Worm (Caenorhabditis elegans) whole organism, L2 larva: ENCODE data around the gene F42D1.4.

Source experiments
- C34F6.9 ChIP-seq: fragments of 150-350 bp; optimal IDR thresholded peaks from 2 replicates; lab custom pipeline; 2014; ENCODE audit warnings: missing biosample characterization, missing genetic modification characterization
- F13H6.1 ChIP-seq: sonication (generic microtip); optimal IDR thresholded peaks from 2 replicates; lab custom pipeline; 2016; ENCODE audit warnings: missing genetic modification characterization, missing compliant biosample characterization
- R02D3.7 ChIP-seq: fragments of 150-350 bp; optimal IDR thresholded peaks from 2 replicates; lab custom pipeline; 2014; ENCODE audit warnings: missing biosample characterization, missing genetic modification characterization
- Y55F3AM.14 ChIP-seq: fragments of 200-800 bp; sonication (Bioruptor generic); optimal IDR thresholded peaks from 2 replicates; lab custom pipeline; 2018; ENCODE audit warnings: mild to moderate bottlenecking, missing genetic modification characterization, missing compliant biosample characterization
- ZK546.5 ChIP-seq: sonication (generic microtip); optimal IDR thresholded peaks from 2 replicates; lab custom pipeline; 2017; ENCODE audit warnings: missing biosample characterization, missing genetic modification characterization
- alr-1 ChIP-seq: fragments of 150-350 bp; optimal IDR thresholded peaks from 2 replicates; lab custom pipeline; 2014; ENCODE audit warnings: missing biosample characterization, missing genetic modification characterization
- aly-2 ChIP-seq: fragments of 150-350 bp; optimal IDR thresholded peaks from 2 replicates; lab custom pipeline; 2014; ENCODE audit warnings: missing biosample characterization, missing genetic modification characterization
- ama-1 ChIP-seq: fragments of 150-350 bp; optimal IDR thresholded peaks from 2 replicates; lab custom pipeline; 2018; ENCODE audit warnings: inconsistent platforms
- blmp-1 ChIP-seq: sonication (generic microtip); optimal IDR thresholded peaks from 2 replicates; lab custom pipeline; 2017; ENCODE audit warnings: missing genetic modification characterization, mild to moderate bottlenecking, missing compliant biosample characterization, antibody characterized with exemption, moderate library complexity; ENCODE audit not compliant: insufficient read depth
- ceh-16 ChIP-seq: fragments of 150-350 bp; optimal IDR thresholded peaks from 2 replicates; lab custom pipeline; 2014; ENCODE audit warnings: missing biosample characterization, missing genetic modification characterization
- ceh-82 ChIP-seq: fragments of 150-350 bp; optimal IDR thresholded peaks from 2 replicates; lab custom pipeline; 2014; ENCODE audit warnings: missing biosample characterization, missing genetic modification characterization
- crh-2 ChIP-seq: sonication (generic microtip); optimal IDR thresholded peaks from 2 replicates; lab custom pipeline; 2017; ENCODE audit warnings: missing biosample characterization, missing genetic modification characterization
- dmd-4 ChIP-seq: sonication (generic microtip); optimal IDR thresholded peaks from 2 replicates; lab custom pipeline; 2017; ENCODE audit warnings: missing biosample characterization, missing genetic modification characterization
- egl-27 ChIP-seq: sonication (generic microtip); optimal IDR thresholded peaks from 3 replicates; lab custom pipeline; 2017; ENCODE audit warnings: missing biosample characterization, missing genetic modification reagents, missing genetic modification characterization
- elt-1 ChIP-seq: fragments of 150-350 bp; optimal IDR thresholded peaks from 2 replicates; lab custom pipeline; 2014; ENCODE audit warnings: missing biosample characterization, missing genetic modification characterization
- elt-3 ChIP-seq: sonication (generic microtip); optimal IDR thresholded peaks from 2 replicates; lab custom pipeline; 2017; ENCODE audit warnings: missing biosample characterization, missing genetic modification characterization
- fos-1 ChIP-seq: fragments of 150-350 bp; optimal IDR thresholded peaks from 2 replicates; lab custom pipeline; 2014; ENCODE audit warnings: missing biosample characterization, missing genetic modification characterization
- gmeb-1 ChIP-seq: fragments of 150-350 bp; optimal IDR thresholded peaks from 2 replicates; lab custom pipeline; 2014; ENCODE audit warnings: missing biosample characterization, missing genetic modification characterization
- lin-11 ChIP-seq: fragments of 150-350 bp; sonication (generic microtip); optimal IDR thresholded peaks from 2 replicates; lab custom pipeline; 2014; ENCODE audit warnings: missing biosample characterization, missing genetic modification characterization, inconsistent platforms, mixed read lengths
- lin-13 ChIP-seq: fragments of 150-350 bp; optimal IDR thresholded peaks from 2 replicates; lab custom pipeline; 2014; ENCODE audit warnings: missing biosample characterization, missing genetic modification reagents, missing genetic modification characterization
- lin-39 ChIP-seq: fragments of 150-350 bp; optimal IDR thresholded peaks from 2 replicates; lab custom pipeline; 2014; ENCODE audit warnings: missing biosample characterization, missing genetic modification reagents, missing genetic modification characterization
- lsy-2 ChIP-seq, 2 experiments: fragments of 150-350 bp in 1 of 2; sonication (generic microtip) in 1 of 2; optimal IDR thresholded peaks; 2 replicates each; lab custom pipeline; 2014 to 2017; ENCODE audit warnings: missing biosample characterization in 2 of 2, missing genetic modification characterization in 2 of 2
- mab-5 ChIP-seq: fragments of 150-350 bp; optimal IDR thresholded peaks from 2 replicates; lab custom pipeline; 2014; ENCODE audit warnings: missing biosample characterization, missing genetic modification characterization
- mbf-1 ChIP-seq: sonication (generic microtip); optimal IDR thresholded peaks from 2 replicates; lab custom pipeline; 2017; ENCODE audit warnings: missing biosample characterization, missing genetic modification characterization
- mdl-1 ChIP-seq, 2 experiments: fragments of 150-350 bp in 1 of 2; sonication (generic microtip) in 1 of 2; optimal IDR thresholded peaks; 2 replicates each; lab custom pipeline; 2017; ENCODE audit warnings: missing biosample characterization in 2 of 2, missing genetic modification characterization in 2 of 2
- nhr-10 ChIP-seq: sonication (generic microtip); optimal IDR thresholded peaks from 2 replicates; lab custom pipeline; 2017; ENCODE audit warnings: missing biosample characterization, missing genetic modification characterization
- nhr-11 ChIP-seq: fragments of 150-350 bp; optimal IDR thresholded peaks from 2 replicates; lab custom pipeline; 2014; ENCODE audit warnings: missing biosample characterization, missing genetic modification characterization
- nhr-12 ChIP-seq: fragments of 150-350 bp; optimal IDR thresholded peaks from 2 replicates; lab custom pipeline; 2014; ENCODE audit warnings: missing biosample characterization, missing genetic modification characterization
- nhr-129 ChIP-seq: fragments of 150-350 bp; optimal IDR thresholded peaks from 2 replicates; lab custom pipeline; 2014; ENCODE audit warnings: missing biosample characterization, missing genetic modification characterization
- nhr-21 ChIP-seq: fragments of 150-350 bp; optimal IDR thresholded peaks from 2 replicates; lab custom pipeline; 2014; ENCODE audit warnings: missing biosample characterization, missing genetic modification characterization
- nhr-23 ChIP-seq: fragments of 150-350 bp; optimal IDR thresholded peaks from 2 replicates; lab custom pipeline; 2014; ENCODE audit warnings: missing biosample characterization, missing genetic modification reagents, missing genetic modification characterization
- nhr-237 ChIP-seq: fragments of 150-350 bp; optimal IDR thresholded peaks from 2 replicates; lab custom pipeline; 2014; ENCODE audit warnings: missing biosample characterization, missing genetic modification characterization
- nhr-25 ChIP-seq: fragments of 150-350 bp; sonication (generic microtip); optimal IDR thresholded peaks from 3 replicates; lab custom pipeline; 2014; ENCODE audit warnings: missing biosample characterization, missing genetic modification characterization
- nhr-6 ChIP-seq: fragments of 150-350 bp; optimal IDR thresholded peaks from 2 replicates; lab custom pipeline; 2014; ENCODE audit warnings: missing biosample characterization, missing genetic modification characterization
- nhr-77 ChIP-seq: fragments of 150-350 bp; optimal IDR thresholded peaks from 2 replicates; lab custom pipeline; 2014; ENCODE audit warnings: missing biosample characterization, missing genetic modification characterization
- peb-1 ChIP-seq: fragments of 150-350 bp; optimal IDR thresholded peaks from 2 replicates; lab custom pipeline; 2014; ENCODE audit warnings: missing biosample characterization, missing genetic modification characterization
- sem-4 ChIP-seq: fragments of 150-350 bp; optimal IDR thresholded peaks from 2 replicates; lab custom pipeline; 2014; ENCODE audit warnings: missing biosample characterization, missing genetic modification reagents, missing genetic modification characterization
- skn-1 ChIP-seq: sonication (generic microtip); optimal IDR thresholded peaks from 2 replicates; lab custom pipeline; 2017; ENCODE audit warnings: missing biosample characterization, missing genetic modification characterization
- sma-3 ChIP-seq: sonication (generic microtip); optimal IDR thresholded peaks from 2 replicates; lab custom pipeline; 2016; ENCODE audit warnings: missing genetic modification reagents, missing genetic modification characterization, missing compliant biosample characterization
- sma-9 ChIP-seq, 2 experiments: fragments of 150-350 bp in 1 of 2; sonication (generic microtip) in 1 of 2; optimal IDR thresholded peaks; 2 replicates each; lab custom pipeline; 2014 to 2016; ENCODE audit warnings: missing genetic modification characterization in 2 of 2, mild to moderate bottlenecking in 1 of 2, missing biosample characterization in 1 of 2, missing compliant biosample characterization in 1 of 2, missing genetic modification reagents in 1 of 2, moderate library complexity in 1 of 2
- snpc-4 ChIP-seq: fragments of 150-350 bp; optimal IDR thresholded peaks from 2 replicates; lab custom pipeline; 2014; ENCODE audit warnings: missing biosample characterization, missing genetic modification characterization
- unc-39 ChIP-seq: fragments of 150-350 bp; optimal IDR thresholded peaks from 2 replicates; lab custom pipeline; 2014; ENCODE audit warnings: missing biosample characterization, missing genetic modification characterization
- unc-55 ChIP-seq: fragments of 150-350 bp; sonication (generic microtip); optimal IDR thresholded peaks from 3 replicates; lab custom pipeline; 2014; ENCODE audit warnings: missing biosample characterization, missing genetic modification reagents, missing genetic modification characterization
- unc-62 ChIP-seq: fragments of 150-350 bp; optimal IDR thresholded peaks from 2 replicates; lab custom pipeline; 2014; ENCODE audit warnings: missing biosample characterization, missing genetic modification reagents, missing genetic modification characterization
- zag-1 ChIP-seq: fragments of 150-350 bp; optimal IDR thresholded peaks from 2 replicates; lab custom pipeline; 2014; ENCODE audit warnings: missing biosample characterization, missing genetic modification characterization
- ztf-1 ChIP-seq: fragments of 200-800 bp; sonication (Bioruptor generic); conservative IDR thresholded peaks from 2 replicates; pipeline ENCODE4 v1.3.6; 2022; ENCODE audit warnings: missing genetic modification characterization, missing compliant biosample characterization
- ztf-4 ChIP-seq: fragments of 150-350 bp; optimal IDR thresholded peaks from 2 replicates; lab custom pipeline; 2014; ENCODE audit warnings: missing biosample characterization, missing genetic modification characterization

F42D1.4 gene

ce11 chrX:14787557-14787932 lies 19.5 kb upstream of the F42D1.4 start:
- TF ChIP-seq mdl-1 (tag; optimal IDR thresholded peaks at IDR 0.05; lab: Kevin White, UChicago) (no peak), sma-3 (GFP tag; lab: Kevin White, UChicago) (peak; percentile 6), nhr-21 (tag; lab: Kevin White, UChicago) (no peak), F13H6.1 (tag; lab: Kevin White, UChicago) (no peak), crh-2 (tag; lab: Kevin White, UChicago) (no peak), nhr-10 (tag; lab: Kevin White, UChicago) (no peak), mbf-1 (tag; lab: Kevin White, UChicago) (no peak), R02D3.7 (tag; lab: Kevin White, UChicago) (no peak), C34F6.9 (tag; lab: Kevin White, UChicago) (no peak), zag-1 (tag; lab: Kevin White, UChicago) (no peak), fos-1 (tag; lab: Kevin White, UChicago) (peak; percentile 24), elt-1 (tag; lab: Kevin White, UChicago) (no peak), sma-9 (GFP tag; optimal IDR thresholded peaks at IDR 0.05; lab: Kevin White, UChicago) (peak; percentile 41), sma-9 (tag; optimal IDR thresholded peaks at IDR 0.05; lab: Kevin White, UChicago) (no peak), nhr-237 (tag; lab: Kevin White, UChicago) (no peak), blmp-1 (no peak), ZK546.5 (tag; lab: Kevin White, UChicago) (no peak), nhr-12 (tag; lab: Kevin White, UChicago) (no peak), ceh-82 (no peak), nhr-11 (no peak), nhr-129 (no peak), ama-1 (lab: Kevin White, UChicago) (no peak), ztf-1 (GFP tag; lab: Robert Waterston, UW) (no peak), snpc-4 (tag; lab: Kevin White, UChicago) (no peak), dmd-4 (tag; lab: Kevin White, UChicago) (no peak)

- TF ChIP-seq ama-1 (lab: Kevin White, UChicago) (no peak), sma-9 (GFP tag; optimal IDR thresholded peaks at IDR 0.05; lab: Kevin White, UChicago) (peak; percentile 97), sma-9 (tag; optimal IDR thresholded peaks at IDR 0.05; lab: Kevin White, UChicago) (peak; percentile 40), nhr-77 (tag; lab: Kevin White, UChicago) (peak; percentile 29), F13H6.1 (tag; lab: Kevin White, UChicago) (peak; percentile 86), peb-1 (tag; lab: Kevin White, UChicago) (no peak), unc-55 (no peak), nhr-12 (tag; lab: Kevin White, UChicago) (no peak), nhr-129 (peak; percentile 96), crh-2 (tag; lab: Kevin White, UChicago) (peak; percentile 95), nhr-21 (tag; lab: Kevin White, UChicago) (peak; percentile 98), lin-13 (GFP tag; lab: Kevin White, UChicago) (no peak), Y55F3AM.14 (GFP tag; lab: Kevin White, UChicago) (peak; percentile 93), lsy-2 (tag; optimal IDR thresholded peaks at IDR 0.05; lab: Kevin White, UChicago) (peak in 1 of 2 experiments; percentile 64), ceh-82 (no peak), egl-27 (tag; lab: Kevin White, UChicago) (peak; percentile 71), nhr-11 (no peak), nhr-6 (tag; lab: Kevin White, UChicago) (peak; percentile 59), lin-39 (tag; lab: Kevin White, UChicago) (no peak), ceh-16 (tag; lab: Kevin White, UChicago) (peak; percentile 92), mab-5 (no peak), sma-3 (GFP tag; lab: Kevin White, UChicago) (peak; percentile 97), blmp-1 (peak; percentile 89), nhr-23 (tag; lab: Kevin White, UChicago) (no peak), R02D3.7 (tag; lab: Kevin White, UChicago) (no peak), elt-3 (no peak), dmd-4 (tag; lab: Kevin White, UChicago) (no peak), aly-2 (tag; lab: Kevin White, UChicago) (no peak), lin-11 (tag; lab: Kevin White, UChicago) (no peak), sem-4 (tag; lab: Kevin White, UChicago) (peak; percentile 86), ztf-1 (GFP tag; lab: Robert Waterston, UW) (no peak), fos-1 (tag; lab: Kevin White, UChicago) (peak; percentile 68), ztf-4 (tag; lab: Kevin White, UChicago) (no peak), mdl-1 (tag; optimal IDR thresholded peaks at IDR 0.05; lab: Kevin White, UChicago) (peak; percentile 94 to 97), nhr-10 (tag; lab: Kevin White, UChicago) (no peak), ZK546.5 (tag; lab: Kevin White, UChicago) (no peak), elt-1 (tag; lab: Kevin White, UChicago) (peak; percentile 67), skn-1 (tag; lab: Kevin White, UChicago) (no peak), gmeb-1 (tag; lab: Kevin White, UChicago) (peak; percentile 67), unc-62 (no peak), nhr-237 (tag; lab: Kevin White, UChicago) (no peak), unc-39 (no peak), C34F6.9 (tag; lab: Kevin White, UChicago) (peak; percentile 28), nhr-25 (tag; lab: Kevin White, UChicago) (peak; percentile 98), snpc-4 (tag; lab: Kevin White, UChicago) (no peak), alr-1 (tag; lab: Kevin White, UChicago) (no peak), zag-1 (tag; lab: Kevin White, UChicago) (no peak)
Measured at ce11 chrX:14790320-14791048, 16.6 kb upstream of the F42D1.4 start, which contains the start of gene tatn-1. tatn-1 (plus strand) TSS chrX:14791008.
